Worm (Caenorhabditis elegans) whole organism, L2 larva: ENCODE data around the gene sqv-1.

Experiments
- ceh-16 ChIP-seq: fragments of 150-350 bp; optimal IDR thresholded peaks from 2 replicates; lab custom pipeline; 2014; ENCODE audit warnings: missing biosample characterization, missing genetic modification characterization
- dmd-4 ChIP-seq: sonication (generic microtip); optimal IDR thresholded peaks from 2 replicates; lab custom pipeline; 2017; ENCODE audit warnings: missing biosample characterization, missing genetic modification characterization
- elt-1 ChIP-seq: fragments of 150-350 bp; optimal IDR thresholded peaks from 2 replicates; lab custom pipeline; 2014; ENCODE audit warnings: missing biosample characterization, missing genetic modification characterization
- lin-39 ChIP-seq: fragments of 150-350 bp; optimal IDR thresholded peaks from 2 replicates; lab custom pipeline; 2014; ENCODE audit warnings: missing biosample characterization, missing genetic modification reagents, missing genetic modification characterization
- nhr-11 ChIP-seq: fragments of 150-350 bp; optimal IDR thresholded peaks from 2 replicates; lab custom pipeline; 2014; ENCODE audit warnings: missing biosample characterization, missing genetic modification characterization
- nhr-129 ChIP-seq: fragments of 150-350 bp; optimal IDR thresholded peaks from 2 replicates; lab custom pipeline; 2014; ENCODE audit warnings: missing biosample characterization, missing genetic modification characterization
- skn-1 ChIP-seq: sonication (generic microtip); optimal IDR thresholded peaks from 2 replicates; lab custom pipeline; 2017; ENCODE audit warnings: missing biosample characterization, missing genetic modification characterization
- unc-39 ChIP-seq: fragments of 150-350 bp; optimal IDR thresholded peaks from 2 replicates; lab custom pipeline; 2014; ENCODE audit warnings: missing biosample characterization, missing genetic modification characterization
- unc-62 ChIP-seq: fragments of 150-350 bp; optimal IDR thresholded peaks from 2 replicates; lab custom pipeline; 2014; ENCODE audit warnings: missing biosample characterization, missing genetic modification reagents, missing genetic modification characterization
- ztf-11 ChIP-seq: sonication (generic microtip); optimal IDR thresholded peaks from 2 replicates; lab custom pipeline; 2017; ENCODE audit warnings: missing biosample characterization, missing genetic modification characterization

- TF ChIP-seq unc-39 (tag; lab: Kevin White, UChicago), result no peak
- no peak for TF ChIP-seq nhr-11 (tag; lab: Kevin White, UChicago)
- no peak for TF ChIP-seq lin-39 (tag; lab: Kevin White, UChicago)
- no peak for TF ChIP-seq ztf-11 (tag; lab: Kevin White, UChicago)
- TF ChIP-seq dmd-4, result no peak
- no peak for TF ChIP-seq skn-1 (tag; lab: Kevin White, UChicago)
- no peak for TF ChIP-seq ceh-16 (tag; lab: Kevin White, UChicago)
- no peak for TF ChIP-seq nhr-129 (tag; lab: Kevin White, UChicago)
- no peak for TF ChIP-seq elt-1 (tag; lab: Kevin White, UChicago)
- no peak for TF ChIP-seq unc-62
Measured at ce11 chrIV:8318799-8319198, 42.1 kb upstream of the sqv-1 start.
